Worm (Caenorhabditis elegans): Measurements from ENCODE around the gene Y49G5A.1.

Y49G5A.1 gene

DNA sequence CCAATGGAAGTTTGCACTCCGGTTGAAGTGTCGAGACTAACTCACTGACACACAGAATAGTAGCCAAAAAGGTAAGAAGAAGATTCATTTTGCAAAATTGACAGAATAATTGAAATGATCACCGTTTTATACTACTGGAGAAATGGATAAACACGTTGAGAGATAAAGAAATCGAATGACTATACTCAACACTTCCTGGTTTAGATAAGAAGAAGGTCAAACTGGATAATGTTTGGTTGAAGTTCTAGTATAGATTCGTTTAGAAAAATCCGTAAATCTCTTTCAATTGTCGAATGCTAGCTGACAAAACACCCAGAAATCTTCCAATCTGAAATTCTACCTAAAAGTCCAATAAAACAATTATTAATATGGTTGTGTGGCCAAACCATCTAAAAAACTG, at the start of gene Y49G5A.1:
Gene Y49G5A.1, minus strand, starts transcription at position 101 of the 400 bp plus-strand sequence.
- TF ChIP-seq nhr-129 (tag; optimal IDR thresholded peaks at IDR 0.05) (no peak), nhr-237 (tag; optimal IDR thresholded peaks at IDR 0.05) (no peak), egl-27 (tag; optimal IDR thresholded peaks at IDR 0.05) (no peak), nhr-12 (tag; optimal IDR thresholded peaks at IDR 0.05) (no peak), ztf-1 (GFP tag; conservative IDR thresholded peaks at IDR 0.05) (no peak), F13H6.1 (tag; optimal IDR thresholded peaks at IDR 0.05) (no peak), blmp-1 (tag; optimal IDR thresholded peaks at IDR 0.05; ENCODE audit: insufficient read depth) (no peak), nhr-10 (tag; optimal IDR thresholded peaks at IDR 0.05) (no peak), unc-55 (GFP tag; optimal IDR thresholded peaks at IDR 0.05) (no peak), peb-1 (tag; optimal IDR thresholded peaks at IDR 0.05) (no peak), mab-5 (tag; optimal IDR thresholded peaks at IDR 0.05) (no peak), nhr-21 (tag; optimal IDR thresholded peaks at IDR 0.05) (no peak), sma-3 (GFP tag; optimal IDR thresholded peaks at IDR 0.05) (no peak), C34F6.9 (tag; optimal IDR thresholded peaks at IDR 0.05) (no peak), sma-9 (GFP tag; optimal IDR thresholded peaks at IDR 0.05) (no peak), sma-9 (tag; optimal IDR thresholded peaks at IDR 0.05) (no peak)

DNA sequence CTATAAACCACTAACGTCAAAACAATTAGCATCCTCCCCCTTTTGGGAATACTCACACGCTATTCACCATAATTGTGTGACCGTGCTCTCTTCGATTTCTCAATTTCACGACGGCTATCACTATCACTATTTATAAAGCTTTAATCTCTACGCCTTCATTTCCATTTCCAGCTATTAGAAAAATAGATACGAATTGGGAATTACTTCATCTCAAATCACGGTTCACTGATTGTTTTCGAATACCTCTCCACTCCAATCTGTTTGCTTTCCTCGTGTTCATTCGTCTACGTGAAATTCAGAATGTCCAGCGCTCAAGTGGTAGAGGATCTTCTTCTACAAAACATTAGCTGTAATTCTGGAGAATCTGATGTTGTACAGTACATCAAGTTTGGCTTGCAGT, 49.7 kb upstream of the Y49G5A.1 start, which contains the start of gene srg-29:
Gene srg-29, plus strand, starts transcription at position 301 of the 400 bp plus-strand sequence.
- no peak for TF ChIP-seq lsy-2 (tag; optimal IDR thresholded peaks at IDR 0.05)
- TF ChIP-seq sma-3 (GFP tag; optimal IDR thresholded peaks at IDR 0.05), result no peak
- no peak for TF ChIP-seq nhr-6 (tag; optimal IDR thresholded peaks at IDR 0.05)
- TF ChIP-seq unc-55 (GFP tag; optimal IDR thresholded peaks at IDR 0.05), result no peak
- no peak for TF ChIP-seq C34F6.9 (tag; optimal IDR thresholded peaks at IDR 0.05)
- TF ChIP-seq blmp-1 (tag; optimal IDR thresholded peaks at IDR 0.05; ENCODE audit: insufficient read depth), result no peak
- TF ChIP-seq nhr-10 (tag; optimal IDR thresholded peaks at IDR 0.05), result no peak

- no peak for TF ChIP-seq nhr-25 (tag; optimal IDR thresholded peaks at IDR 0.05)
- no peak for TF ChIP-seq lin-39 (tag; optimal IDR thresholded peaks at IDR 0.05)
- no peak for TF ChIP-seq nhr-12 (tag; optimal IDR thresholded peaks at IDR 0.05)
- no peak for TF ChIP-seq crh-2 (tag; optimal IDR thresholded peaks at IDR 0.05)
- no peak for TF ChIP-seq sma-9 (GFP tag; optimal IDR thresholded peaks at IDR 0.05)
- no peak for TF ChIP-seq sma-9 (tag; optimal IDR thresholded peaks at IDR 0.05)
- no peak for TF ChIP-seq unc-62 (GFP tag; optimal IDR thresholded peaks at IDR 0.05)
- no peak for TF ChIP-seq egl-27 (tag; optimal IDR thresholded peaks at IDR 0.05)
- TF ChIP-seq nhr-129 (tag; optimal IDR thresholded peaks at IDR 0.05), result no peak
- TF ChIP-seq elt-1 (tag; optimal IDR thresholded peaks at IDR 0.05), result no peak
- no peak for TF ChIP-seq sem-4 (tag; optimal IDR thresholded peaks at IDR 0.05)
- TF ChIP-seq fos-1 (tag; optimal IDR thresholded peaks at IDR 0.05), result no peak
- no peak for TF ChIP-seq mab-5 (tag; optimal IDR thresholded peaks at IDR 0.05)
- no peak for TF ChIP-seq ceh-16 (tag; optimal IDR thresholded peaks at IDR 0.05)
- TF ChIP-seq nhr-23 (tag; optimal IDR thresholded peaks at IDR 0.05), result no peak
Observed at ce11 chrV:5334588-5334987, 47.4 kb upstream of the Y49G5A.1 start, which contains the start of gene srg-28. TSS of gene srg-28 (plus strand) at chrV:5334888.

DNA sequence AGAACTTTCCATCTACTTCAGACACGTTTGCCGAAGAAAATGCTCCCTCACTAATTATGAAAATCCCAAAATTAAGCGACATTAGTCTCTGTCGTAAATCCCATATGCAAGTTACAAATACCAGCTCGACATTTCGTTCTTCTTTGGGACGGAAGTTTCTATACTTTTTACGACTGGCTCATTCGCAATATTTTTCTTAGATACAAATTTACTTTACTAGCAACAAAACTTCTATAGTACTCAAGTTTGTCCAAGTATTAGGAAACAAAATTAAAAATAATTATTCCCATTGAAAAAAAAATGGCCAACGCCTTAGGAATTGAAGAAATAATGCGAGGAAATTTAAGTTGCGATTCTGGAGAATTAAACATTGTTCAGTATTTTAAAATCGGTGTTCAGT, 43.8 kb upstream of the Y49G5A.1 start, which contains the start of gene srg-26:
Gene srg-26, plus strand, starts transcription at position 301 of the 400 bp plus-strand sequence.
- TF ChIP-seq nhr-25 (tag; optimal IDR thresholded peaks at IDR 0.05), result no peak
- TF ChIP-seq gmeb-1 (tag; optimal IDR thresholded peaks at IDR 0.05), result no peak
- no peak for TF ChIP-seq snpc-4 (tag; optimal IDR thresholded peaks at IDR 0.05)
- no peak for TF ChIP-seq ceh-82 (tag; optimal IDR thresholded peaks at IDR 0.05)
- TF ChIP-seq mbf-1 (tag; optimal IDR thresholded peaks at IDR 0.05), result no peak
- no peak for TF ChIP-seq sma-3 (GFP tag; optimal IDR thresholded peaks at IDR 0.05)
- TF ChIP-seq peb-1 (tag; optimal IDR thresholded peaks at IDR 0.05), result no peak
- TF ChIP-seq unc-55 (GFP tag; optimal IDR thresholded peaks at IDR 0.05), result no peak
- TF ChIP-seq nhr-10 (tag; optimal IDR thresholded peaks at IDR 0.05), result no peak

DNA sequence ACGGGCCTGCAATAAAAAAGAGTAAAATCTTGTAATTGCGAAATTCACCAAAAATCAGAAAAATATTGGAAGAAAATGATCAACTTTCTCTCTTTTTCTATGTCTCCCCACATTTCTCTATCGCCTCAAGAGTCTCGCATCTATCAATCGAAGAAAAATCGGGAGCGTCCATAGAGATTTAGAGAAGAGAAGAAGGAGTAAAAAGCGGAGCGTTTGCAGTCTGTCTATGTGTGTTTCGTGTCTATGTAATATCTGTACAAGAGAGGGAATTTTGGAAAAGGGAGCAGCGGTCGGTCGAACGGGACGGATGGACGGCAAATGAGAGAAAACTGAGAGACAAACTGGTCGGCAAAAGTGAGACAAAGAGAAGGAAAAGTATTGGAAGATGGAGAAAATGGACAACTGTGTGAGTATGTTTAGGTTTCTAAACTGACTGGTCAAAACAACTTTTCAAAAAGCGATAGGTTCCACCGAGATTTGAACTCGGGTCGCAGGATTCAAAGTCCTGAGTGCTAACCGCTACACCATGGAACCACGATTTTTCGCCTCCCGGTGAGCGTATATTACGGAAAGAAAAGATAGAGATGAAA, 42.6 kb upstream of the Y49G5A.1 start:
- peak; percentile 17 for TF ChIP-seq nhr-129 (tag; optimal IDR thresholded peaks at IDR 0.05)
- TF ChIP-seq sma-3 (GFP tag; optimal IDR thresholded peaks at IDR 0.05), result peak; percentile 54
- peak; percentile 9 for TF ChIP-seq snpc-4 (tag; optimal IDR thresholded peaks at IDR 0.05)
- peak; percentile 40 for TF ChIP-seq fos-1 (tag; optimal IDR thresholded peaks at IDR 0.05)
- TF ChIP-seq C34F6.9 (tag; optimal IDR thresholded peaks at IDR 0.05), result peak; percentile 42
- TF ChIP-seq nhr-21 (tag; optimal IDR thresholded peaks at IDR 0.05), result peak; percentile 27
- peak; percentile 19 for TF ChIP-seq gmeb-1 (tag; optimal IDR thresholded peaks at IDR 0.05)
- TF ChIP-seq lsy-2 (tag; optimal IDR thresholded peaks at IDR 0.05), result no peak
- no peak for TF ChIP-seq nhr-237 (tag; optimal IDR thresholded peaks at IDR 0.05)
- TF ChIP-seq elt-3 (tag; optimal IDR thresholded peaks at IDR 0.05), result no peak
- TF ChIP-seq F13H6.1 (tag; optimal IDR thresholded peaks at IDR 0.05), result peak; percentile 72
